Worm (Caenorhabditis elegans): ENCODE data around the gene T01E8.1.
A peak's percentile ranks its signal among the peaks of the same experiment; 100 is the strongest.

T01E8.1 gene

ce11 chrII:10206425-10206824, at the start of gene T01E8.1:
TSS of gene T01E8.1 (plus strand) at chrII:10206725.
- TF ChIP-seq hlh-6 (tag; optimal IDR thresholded peaks at IDR 0.05) (no peak), nhr-232 (tag; optimal IDR thresholded peaks at IDR 0.05) (no peak), fax-1 (tag; optimal IDR thresholded peaks at IDR 0.05) (no peak), lin-11 (tag; optimal IDR thresholded peaks at IDR 0.05) (no peak), gmeb-2 (tag; optimal IDR thresholded peaks at IDR 0.05) (no peak), ceh-34 (tag; optimal IDR thresholded peaks at IDR 0.05) (no peak), unc-55 (GFP tag; optimal IDR thresholded peaks at IDR 0.05) (no peak), nhr-11 (tag; optimal IDR thresholded peaks at IDR 0.05) (no peak), unc-3 (GFP tag; conservative IDR thresholded peaks at IDR 0.05) (no peak), unc-3 (tag; optimal IDR thresholded peaks at IDR 0.05) (no peak), ceh-2 (tag; optimal IDR thresholded peaks at IDR 0.05) (no peak), ama-1 (optimal IDR thresholded peaks at IDR 0.05) (no peak), pha-4 (tag; optimal IDR thresholded peaks at IDR 0.05) (no peak), tbx-2 (tag; optimal IDR thresholded peaks at IDR 0.05) (no peak), pat-9 (tag; optimal IDR thresholded peaks at IDR 0.05) (no peak), ttx-3 (tag; optimal IDR thresholded peaks at IDR 0.05) (no peak), sdc-2 (tag; optimal IDR thresholded peaks at IDR 0.05) (no peak), fkh-6 (tag; optimal IDR thresholded peaks at IDR 0.05) (no peak)

ce11 chrII:10162785-10163184, 43.7 kb upstream of the T01E8.1 start:
- no peak for TF ChIP-seq ceh-45 (GFP tag; IDR thresholded peaks at IDR 0.05)
- no peak for TF ChIP-seq unc-3 (GFP tag; conservative IDR thresholded peaks at IDR 0.05)
- TF ChIP-seq unc-3 (tag; optimal IDR thresholded peaks at IDR 0.05) = no peak
- TF ChIP-seq T23F11.4 (GFP tag; optimal IDR thresholded peaks at IDR 0.05) = peak; percentile 38

ce11 chrII:10164137-10164536, 42.4 kb upstream of the T01E8.1 start:
- TF ChIP-seq elt-4 (tag; optimal IDR thresholded peaks at IDR 0.05) (no peak), hlh-30 (tag; optimal IDR thresholded peaks at IDR 0.05; ENCODE audit: insufficient read depth) (no peak), ceh-6 (GFP tag; optimal IDR thresholded peaks at IDR 0.05) (no peak), hlh-8 (tag; optimal IDR thresholded peaks at IDR 0.05) (no peak), ceh-9 (tag; optimal IDR thresholded peaks at IDR 0.05) (no peak), zip-5 (tag; optimal IDR thresholded peaks at IDR 0.05) (no peak), ceh-24 (tag; optimal IDR thresholded peaks at IDR 0.05) (no peak), F13H6.1 (tag; optimal IDR thresholded peaks at IDR 0.05) (no peak), hlh-13 (GFP tag; optimal IDR thresholded peaks at IDR 0.05) (no peak), pqm-1 (tag; optimal IDR thresholded peaks at IDR 0.05) (no peak), unc-55 (GFP tag; optimal IDR thresholded peaks at IDR 0.05) (no peak), odd-2 (tag; optimal IDR thresholded peaks at IDR 0.05) (no peak), fkh-10 (GFP tag; optimal IDR thresholded peaks at IDR 0.05) (no peak), ceh-22 (tag; optimal IDR thresholded peaks at IDR 0.05) (no peak), ets-4 (tag; optimal IDR thresholded peaks at IDR 0.05) (no peak), ceh-14 (tag; optimal IDR thresholded peaks at IDR 0.05) (no peak), madf-2 (tag; optimal IDR thresholded peaks at IDR 0.05) (no peak), lin-11 (tag; optimal IDR thresholded peaks at IDR 0.05) (no peak), syd-9 (tag; optimal IDR thresholded peaks at IDR 0.05) (no peak)

ce11 chrII:10166365-10166764, 40.2 kb upstream of the T01E8.1 start:
- TF ChIP-seq hlh-15 (tag; optimal IDR thresholded peaks at IDR 0.05) (no peak), ztf-16 (tag; optimal IDR thresholded peaks at IDR 0.05) (no peak), npax-4 (tag; optimal IDR thresholded peaks at IDR 0.05) (no peak), tbx-7 (tag; optimal IDR thresholded peaks at IDR 0.05) (no peak), hlh-6 (tag; optimal IDR thresholded peaks at IDR 0.05) (no peak), T23F11.4 (GFP tag; optimal IDR thresholded peaks at IDR 0.05) (no peak), ets-4 (tag; optimal IDR thresholded peaks at IDR 0.05) (no peak), zip-5 (tag; optimal IDR thresholded peaks at IDR 0.05) (no peak), C38D4.7 (GFP tag; optimal IDR thresholded peaks at IDR 0.05) (no peak), pros-1 (tag; optimal IDR thresholded peaks at IDR 0.05) (no peak), ref-2 (tag; optimal IDR thresholded peaks at IDR 0.05) (no peak), che-1 (tag; optimal IDR thresholded peaks at IDR 0.05) (no peak), pha-4 (tag; optimal IDR thresholded peaks at IDR 0.05) (no peak), ceh-2 (tag; optimal IDR thresholded peaks at IDR 0.05) (no peak), dve-1 (tag; optimal IDR thresholded peaks at IDR 0.05) (no peak)

All from whole organism, late embryonic.